ENCODE assay signal across 2 fruit fly cellular contexts in the genomic region with DNA sequence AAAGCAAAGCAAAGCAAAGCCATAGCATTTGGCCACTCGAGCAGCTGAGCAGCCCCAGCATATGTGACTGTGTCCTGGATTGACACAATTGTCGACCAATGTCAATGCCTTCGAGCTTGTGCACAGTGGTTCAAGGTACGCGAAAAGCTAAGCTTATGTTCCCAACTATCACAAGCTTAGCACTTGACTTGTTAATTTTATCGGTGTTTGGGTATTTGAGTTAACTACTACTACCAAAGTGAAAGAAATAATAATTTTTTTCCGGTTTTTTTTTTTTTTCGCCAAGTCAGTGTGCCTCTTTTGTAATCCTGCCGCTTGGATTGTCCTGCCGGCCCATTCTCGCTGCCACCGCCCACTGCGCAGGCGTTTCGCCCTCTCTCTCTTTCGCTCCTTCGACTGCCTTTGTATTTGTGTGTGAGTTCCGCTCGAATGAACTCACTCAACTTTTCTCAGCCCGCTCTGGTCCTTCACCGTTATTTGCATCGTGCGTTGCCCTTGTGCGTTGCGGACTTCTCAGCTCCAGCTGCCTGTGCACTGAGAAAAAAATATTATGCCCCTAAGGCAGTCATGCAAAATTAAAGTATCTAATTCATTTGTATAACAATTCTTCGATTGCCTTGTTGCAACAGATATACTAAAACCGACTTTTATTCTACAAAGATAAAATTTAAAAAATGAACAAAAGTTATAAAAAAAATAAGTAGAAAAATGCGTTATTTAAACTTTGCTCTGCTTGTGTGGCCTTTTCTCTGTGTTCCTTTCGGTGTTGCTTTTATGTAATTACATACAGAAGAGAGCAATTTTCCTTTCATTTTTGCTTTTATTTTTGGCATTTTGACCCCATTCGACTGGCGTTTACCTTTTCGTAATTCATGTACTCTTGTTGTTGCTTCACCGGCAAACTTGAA.
TF ChIP-seq lines count a peak whose summit lies in the region.

No protein-coding gene starts in this region.

TF ChIP-seq in whole organism, embryonic, 481 proteins besides CTCF, POLR2A, EP300 and RAD21 (continued from another document and continues in another):
- TF ChIP-seq Hand (GFP tag; optimal IDR thresholded peaks at IDR 0.05; lab: Kevin White, UChicago) (peak; percentile 79), Ada2b (GFP tag; IDR thresholded peaks at IDR 0.05; lab: Robert Waterston, UW) (peak; percentile 85), B-H2 (GFP tag; optimal IDR thresholded peaks at IDR 0.05; lab: Kevin White, UChicago) (peak; percentile 20), CG9876 (GFP tag; optimal IDR thresholded peaks at IDR 0.05; lab: Kevin White, UChicago) (peak; percentile 30), zfh2 (GFP tag; optimal IDR thresholded peaks at IDR 0.05; lab: Kevin White, UChicago) (peak; percentile 50), CG9797 (GFP tag; optimal IDR thresholded peaks at IDR 0.05; lab: Kevin White, UChicago) (no peak), sens-2 (GFP tag; IDR thresholded peaks at IDR 0.05; lab: Robert Waterston, UW) (peak; percentile 53; the same call in 1 of the 2 replicates), Dll (GFP tag; IDR thresholded peaks at IDR 0.05; lab: Robert Waterston, UW; ENCODE audit: partially characterized antibody) (no peak), CG3726 (GFP tag; IDR thresholded peaks at IDR 0.05; lab: Robert Waterston, UW) (no peak), p53 (GFP tag; optimal IDR thresholded peaks at IDR 0.05; lab: Kevin White, UChicago) (no peak), CG2202 (tag; optimal IDR thresholded peaks at IDR 0.05; lab: Kevin White, UChicago) (no peak), CG34376 (GFP tag; optimal IDR thresholded peaks at IDR 0.05; lab: Kevin White, UChicago) (peak; percentile 41), Rx (GFP tag; IDR thresholded peaks at IDR 0.05; lab: Robert Waterston, UW) (peak; percentile 62; the same call in 1 of the 2 replicates), CG15601 (tag; optimal IDR thresholded peaks at IDR 0.05; lab: Kevin White, UChicago) (peak; percentile 5), CG16779 (GFP tag; IDR thresholded peaks at IDR 0.05; lab: Robert Waterston, UW) (peak; percentile 53; the same call in 1 of the 2 replicates), CG6654 (GFP tag; optimal IDR thresholded peaks at IDR 0.05; lab: Kevin White, UChicago) (peak; percentile 17), Camta (GFP tag; optimal IDR thresholded peaks at IDR 0.05; lab: Kevin White, UChicago) (peak; percentile 29), rib (GFP tag; IDR thresholded peaks at IDR 0.05; lab: Robert Waterston, UW) (no peak), Sox100B (GFP tag; optimal IDR thresholded peaks at IDR 0.05; lab: Kevin White, UChicago) (peak; percentile 36), CG2889 (GFP tag; IDR thresholded peaks at IDR 0.05; lab: Robert Waterston, UW) (peak; percentile 55; the same call in 1 of the 3 replicates), slbo (GFP tag; IDR thresholded peaks at IDR 0.05; lab: Robert Waterston, UW) (peak; percentile 77), CG18619 (GFP tag; optimal IDR thresholded peaks at IDR 0.05; lab: Kevin White, UChicago) (peak; percentile 58), CG14050 (GFP tag; IDR thresholded peaks at IDR 0.05; lab: Robert Waterston, UW) (peak; percentile 48; the same call in 1 of the 3 replicates), CG32532 (GFP tag; IDR thresholded peaks at IDR 0.05; lab: Robert Waterston, UW) (peak; percentile 80), unc-4 (GFP tag; IDR thresholded peaks at IDR 0.05; lab: Robert Waterston, UW; ENCODE audit: partially characterized antibody) (no peak), CG10654 (GFP tag; optimal IDR thresholded peaks at IDR 0.05; lab: Kevin White, UChicago) (peak; percentile 41), BtbVII (GFP tag; optimal IDR thresholded peaks at IDR 0.05; lab: Kevin White, UChicago) (peak; percentile 76), ems (GFP tag; optimal IDR thresholded peaks at IDR 0.05; lab: Kevin White, UChicago) (peak; percentile 65), Awh (GFP tag; IDR thresholded peaks at IDR 0.05; lab: Robert Waterston, UW) (peak; percentile 78), Dref (GFP tag; IDR thresholded peaks at IDR 0.05; lab: Robert Waterston, UW) (no peak), sqz (GFP tag; optimal IDR thresholded peaks at IDR 0.05; lab: Kevin White, UChicago) (peak; percentile 55), NC2α (GFP tag; optimal IDR thresholded peaks at IDR 0.05; lab: Kevin White, UChicago) (no peak), grau (tag; optimal IDR thresholded peaks at IDR 0.05; lab: Kevin White, UChicago) (peak; percentile 43), onecut (GFP tag; IDR thresholded peaks at IDR 0.05; lab: Robert Waterston, UW) (peak; percentile 79), crol (GFP tag; IDR thresholded peaks at IDR 0.05; lab: Robert Waterston, UW) (no peak), Rfx (GFP tag; IDR thresholded peaks at IDR 0.05; lab: Robert Waterston, UW) (peak; percentile 82), sob (GFP tag; IDR thresholded peaks at IDR 0.05; lab: Robert Waterston, UW) (peak; percentile 76), PHDP (tag; optimal IDR thresholded peaks at IDR 0.05; lab: Kevin White, UChicago) (peak; percentile 65), Hsf (GFP tag; optimal IDR thresholded peaks at IDR 0.05; lab: Kevin White, UChicago) (peak; percentile 57), oc (tag; optimal IDR thresholded peaks at IDR 0.05; lab: Kevin White, UChicago) (peak; percentile 17), fd64A (GFP tag; optimal IDR thresholded peaks at IDR 0.05; lab: Kevin White, UChicago) (no peak), CG13894 (tag; optimal IDR thresholded peaks at IDR 0.05; lab: Kevin White, UChicago) (peak; percentile 52), en (GFP tag; optimal IDR thresholded peaks at IDR 0.05; lab: Kevin White, UChicago) (peak; percentile 40), CG9932 (GFP tag; IDR thresholded peaks at IDR 0.05; lab: Robert Waterston, UW) (peak; percentile 68), Opbp (GFP tag; IDR thresholded peaks at IDR 0.05; lab: Robert Waterston, UW; ENCODE audit: partially characterized antibody) (no peak), CG8359 (GFP tag; optimal IDR thresholded peaks at IDR 0.05; lab: Kevin White, UChicago; ENCODE audit: borderline replicate concordance) (no peak), E2f1 (GFP tag; IDR thresholded peaks at IDR 0.05; lab: Robert Waterston, UW) (peak; percentile 73), Aef1 (GFP tag; IDR thresholded peaks at IDR 0.05; lab: Robert Waterston, UW) (peak; percentile 63), Mrtf (GFP tag; IDR thresholded peaks at IDR 0.05; lab: Robert Waterston, UW) (peak; percentile 63; the same call in 2 of the 3 replicates), ap (GFP tag; IDR thresholded peaks at IDR 0.05; lab: Robert Waterston, UW) (peak; percentile 42), Side (GFP tag; optimal IDR thresholded peaks at IDR 0.05; lab: Kevin White, UChicago) (peak; percentile 27), CG7357 (GFP tag; IDR thresholded peaks at IDR 0.05; lab: Robert Waterston, UW) (peak; percentile 57; the same call in 2 of the 3 replicates), eyg (GFP tag; optimal IDR thresholded peaks at IDR 0.05; lab: Kevin White, UChicago) (peak; percentile 10), az2 (GFP tag; optimal IDR thresholded peaks at IDR 0.05; lab: Kevin White, UChicago) (peak; percentile 54), gro (GFP tag; optimal IDR thresholded peaks at IDR 0.05; lab: Kevin White, UChicago) (peak; percentile 64), sima (GFP tag; optimal IDR thresholded peaks at IDR 0.05; lab: Kevin White, UChicago) (peak; percentile 25), Lim3 (GFP tag; IDR thresholded peaks at IDR 0.05; lab: Robert Waterston, UW) (no peak), CG10543 (GFP tag; optimal IDR thresholded peaks at IDR 0.05; lab: Kevin White, UChicago) (peak; percentile 23), HLH54F (GFP tag; optimal IDR thresholded peaks at IDR 0.05; lab: Kevin White, UChicago) (peak; percentile 49)

TF ChIP-seq in whole organism, prepupa, 60 proteins besides CTCF, POLR2A, EP300 and RAD21 (continued from another document):
- TF ChIP-seq Hr39 (GFP tag; optimal IDR thresholded peaks at IDR 0.05; lab: Kevin White, UChicago) (peak; percentile 36), CG1621 (tag; optimal IDR thresholded peaks at IDR 0.05; lab: Kevin White, UChicago) (no peak), Lpt (GFP tag; optimal IDR thresholded peaks at IDR 0.05; lab: Kevin White, UChicago) (no peak), Hr38 (GFP tag; optimal IDR thresholded peaks at IDR 0.05; lab: Kevin White, UChicago) (no peak), CG6808 (GFP tag; optimal IDR thresholded peaks at IDR 0.05; lab: Kevin White, UChicago) (peak; percentile 31), Eip93F (GFP tag; optimal IDR thresholded peaks at IDR 0.05; lab: Kevin White, UChicago) (no peak), svp (GFP tag; lab: Kevin White, UChicago) (peak; percentile 71), Eip78C (GFP tag; lab: Kevin White, UChicago) (peak; percentile 87), Met (GFP tag; optimal IDR thresholded peaks at IDR 0.05; lab: Kevin White, UChicago) (peak; percentile 59), CG11294 (GFP tag; IDR thresholded peaks at IDR 0.05; lab: Robert Waterston, UW) (peak; percentile 41), OdsH (GFP tag; optimal IDR thresholded peaks at IDR 0.05; lab: Kevin White, UChicago) (peak; percentile 41), topi (GFP tag; optimal IDR thresholded peaks at IDR 0.05; lab: Kevin White, UChicago) (peak; percentile 52)
